Fruit fly (Drosophila melanogaster) whole organism, adult: ENCODE data around the gene gkt.
A peak's percentile ranks its signal among the peaks of the same experiment; 100 is the strongest.

Experiments
- CG11617 ChIP-seq: fragments of 200-800 bp; sonication (Bioruptor generic); optimal IDR thresholded peaks from 2 replicates; lab custom pipeline; 2017; ENCODE audit warnings: mild to moderate bottlenecking, missing biosample characterization, missing genetic modification reagents, missing genetic modification characterization
- CG12768 ChIP-seq: fragments of 200-800 bp; sonication (Bioruptor generic); optimal IDR thresholded peaks from 2 replicates; lab custom pipeline; 2017; ENCODE audit warnings: missing biosample characterization, missing genetic modification characterization, mild to moderate bottlenecking, moderate library complexity, missing genetic modification reagents
- CG14711 ChIP-seq: fragments of 200-800 bp; sonication (Bioruptor generic); optimal IDR thresholded peaks from 2 replicates; lab custom pipeline; 2018; ENCODE audit warnings: missing biosample characterization, mild to moderate bottlenecking, missing genetic modification characterization, moderate library complexity
- CG1620 ChIP-seq: fragments of 200-800 bp; sonication (Bioruptor generic); optimal IDR thresholded peaks from 2 replicates; lab custom pipeline; 2016; ENCODE audit warnings: missing biosample characterization, missing genetic modification characterization
- CG33017 ChIP-seq: fragments of 200-800 bp; sonication (Bioruptor generic); optimal IDR thresholded peaks from 2 replicates; lab custom pipeline; 2018; ENCODE audit warnings: missing biosample characterization, mild to moderate bottlenecking, missing genetic modification characterization, moderate library complexity
- CG5204 ChIP-seq: fragments of 200-800 bp; sonication (Bioruptor generic); optimal IDR thresholded peaks from 2 replicates; lab custom pipeline; 2016; ENCODE audit warnings: missing biosample characterization, missing genetic modification characterization
- CG7045 ChIP-seq: fragments of 200-800 bp; sonication (Bioruptor generic); optimal IDR thresholded peaks from 2 replicates; lab custom pipeline; 2017; ENCODE audit warnings: missing biosample characterization, mild to moderate bottlenecking, missing genetic modification characterization
- CG7101 ChIP-seq: fragments of 200-800 bp; sonication (Bioruptor generic); optimal IDR thresholded peaks from 2 replicates; lab custom pipeline; 2018; ENCODE audit warnings: missing biosample characterization, mild to moderate bottlenecking, missing genetic modification characterization, moderate library complexity
- Clk ChIP-seq: fragments of 200-800 bp; sonication (Bioruptor generic); optimal IDR thresholded peaks from 2 replicates; lab custom pipeline; 2017; ENCODE audit warnings: missing biosample characterization, missing genetic modification characterization
- Crg-1 ChIP-seq: fragments of 200-800 bp; sonication (Bioruptor generic); optimal IDR thresholded peaks from 2 replicates; lab custom pipeline; 2016; ENCODE audit warnings: missing biosample characterization, missing genetic modification characterization
- Hr96 ChIP-seq: fragments of 200-800 bp; sonication (Bioruptor generic); optimal IDR thresholded peaks from 2 replicates; lab custom pipeline; 2016; ENCODE audit warnings: missing biosample characterization, missing genetic modification characterization
- Mnt ChIP-seq: fragments of 200-800 bp; sonication (Bioruptor generic); optimal IDR thresholded peaks from 2 replicates; lab custom pipeline; 2016; ENCODE audit warnings: missing biosample characterization, mild to moderate bottlenecking, missing genetic modification characterization
- bab1 ChIP-seq: fragments of 200-800 bp; sonication (Bioruptor generic); optimal IDR thresholded peaks from 3 replicates; lab custom pipeline; 2019; ENCODE audit warnings: missing biosample characterization, mild to moderate bottlenecking, missing genetic modification characterization, moderate library complexity
- cic ChIP-seq: fragments of 200-800 bp; sonication (Bioruptor generic); optimal IDR thresholded peaks from 2 replicates; lab custom pipeline; 2017; ENCODE audit warnings: missing biosample characterization, mild to moderate bottlenecking, missing genetic modification characterization, moderate library complexity
- cnc ChIP-seq, 2 experiments: fragments of >200 bp; optimal IDR thresholded peaks; 2 replicates each; lab custom pipeline; 2017
- kay ChIP-seq: fragments of 200-800 bp; sonication (Bioruptor generic); peaks from one replicate; lab custom pipeline; 2016; ENCODE audit warnings: missing biosample characterization, missing genetic modification characterization, borderline replicate concordance
- ovo ChIP-seq: fragments of 200-800 bp; sonication (Bioruptor generic); optimal IDR thresholded peaks from 2 replicates; lab custom pipeline; 2016; ENCODE audit warnings: missing biosample characterization, missing genetic modification characterization
- pad ChIP-seq: fragments of 200-800 bp; sonication (Bioruptor generic); optimal IDR thresholded peaks from 3 replicates; lab custom pipeline; 2017; ENCODE audit warnings: missing biosample characterization, missing genetic modification characterization, mild to moderate bottlenecking, moderate library complexity, missing genetic modification reagents
- tj ChIP-seq: fragments of 200-800 bp; sonication (Bioruptor generic); optimal IDR thresholded peaks from 3 replicates; lab custom pipeline; 2017; ENCODE audit warnings: missing biosample characterization, mild to moderate bottlenecking, missing genetic modification characterization, moderate library complexity
- toe ChIP-seq: fragments of 200-800 bp; sonication (Bioruptor generic); optimal IDR thresholded peaks from 2 replicates; lab custom pipeline; 2016; ENCODE audit warnings: missing biosample characterization, missing genetic modification characterization

Gene gkt

dm6 chr2L:3121745-3122144, 38.0 kb upstream of the gkt start:
- TF ChIP-seq bab1 (GFP tag; lab: Kevin White, UChicago) (no peak), CG7101 (tag; lab: Kevin White, UChicago) (no peak), cic (GFP tag; lab: Kevin White, UChicago) (no peak), CG33017 (tag; lab: Kevin White, UChicago) (no peak), Mnt (no peak), CG14711 (tag; lab: Kevin White, UChicago) (no peak), ovo (no peak), Clk (GFP tag; lab: Kevin White, UChicago) (no peak), CG11617 (no peak), kay (no peak), tj (no peak), Hr96 (GFP tag; lab: Kevin White, UChicago) (no peak), CG1620 (GFP tag; lab: Kevin White, UChicago) (no peak), Crg-1 (no peak), cnc (optimal IDR thresholded peaks at IDR 0.05; lab: Kevin White, UChicago) (no peak), CG7045 (no peak), CG5204 (no peak), CG12768 (GFP tag; lab: Kevin White, UChicago) (no peak), toe (GFP tag; lab: Kevin White, UChicago) (no peak)

DNA sequence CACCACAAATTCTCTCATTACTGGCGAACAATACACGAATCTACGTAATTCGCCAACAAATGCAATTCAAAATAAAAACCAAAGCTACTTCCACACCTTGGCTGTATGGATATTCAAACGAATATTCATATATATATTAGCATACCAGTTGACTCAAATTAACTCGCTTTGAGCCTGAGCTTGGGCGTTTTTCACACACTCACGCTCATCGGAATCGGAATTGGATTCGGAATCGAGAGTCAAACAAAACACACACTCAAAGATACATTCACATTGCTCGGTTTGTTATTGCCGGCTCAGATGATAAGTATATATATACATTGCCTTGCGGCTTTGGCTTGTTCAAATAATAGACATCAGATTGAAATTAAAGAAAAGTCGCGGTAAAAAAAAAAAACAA, 37.5 kb upstream of the gkt start:
- TF ChIP-seq CG33017 (tag; lab: Kevin White, UChicago) (no peak), Hr96 (GFP tag; lab: Kevin White, UChicago) (no peak), Clk (GFP tag; lab: Kevin White, UChicago) (no peak), pad (GFP tag; lab: Kevin White, UChicago) (no peak), CG14711 (tag; lab: Kevin White, UChicago) (no peak), Crg-1 (no peak), CG7045 (no peak), CG1620 (GFP tag; lab: Kevin White, UChicago) (no peak), cnc (optimal IDR thresholded peaks at IDR 0.05; lab: Kevin White, UChicago) (no peak)

DNA sequence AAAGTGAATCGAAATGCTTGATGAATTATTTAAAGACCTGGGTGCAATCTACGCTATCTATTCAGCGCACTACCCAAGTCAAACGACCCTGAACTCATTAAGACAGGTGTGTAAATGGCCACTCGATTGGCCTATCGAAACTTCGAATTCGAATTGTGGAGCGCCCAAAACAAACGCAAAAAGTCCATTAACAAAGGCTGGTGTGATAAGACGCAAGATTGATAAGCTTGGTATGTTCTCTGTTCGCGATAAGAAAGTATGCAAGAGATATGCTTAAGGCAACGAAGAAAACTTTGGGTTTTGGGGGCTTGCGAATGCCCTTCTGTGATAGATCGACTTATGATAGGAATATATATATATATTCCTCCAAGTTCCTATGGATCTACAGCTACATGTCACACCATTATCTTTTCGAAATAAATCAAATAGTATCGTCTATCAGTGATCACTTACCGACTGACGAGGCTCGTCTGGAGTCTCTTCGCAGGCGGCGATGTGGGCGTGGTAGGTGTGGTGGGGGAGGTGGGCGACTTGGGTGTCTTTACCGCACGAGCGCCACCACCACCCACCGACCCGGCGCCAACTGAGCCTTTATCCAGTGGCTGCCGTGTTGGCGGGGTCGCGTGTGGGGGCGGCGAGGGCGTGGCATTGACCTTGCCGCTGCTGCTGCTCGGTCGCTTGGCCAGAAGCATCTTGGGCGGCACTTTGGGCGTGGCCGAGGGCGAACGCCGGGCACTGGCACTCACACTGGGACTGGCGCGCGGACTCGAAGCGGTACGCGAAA, 36.0 kb upstream of the gkt start:
- TF ChIP-seq ovo (no peak), bab1 (GFP tag; lab: Kevin White, UChicago) (no peak), pad (GFP tag; lab: Kevin White, UChicago) (no peak), CG11617 (no peak), CG7101 (tag; lab: Kevin White, UChicago) (no peak), CG7045 (no peak), CG5204 (no peak), Clk (GFP tag; lab: Kevin White, UChicago) (no peak), kay (no peak)

DNA sequence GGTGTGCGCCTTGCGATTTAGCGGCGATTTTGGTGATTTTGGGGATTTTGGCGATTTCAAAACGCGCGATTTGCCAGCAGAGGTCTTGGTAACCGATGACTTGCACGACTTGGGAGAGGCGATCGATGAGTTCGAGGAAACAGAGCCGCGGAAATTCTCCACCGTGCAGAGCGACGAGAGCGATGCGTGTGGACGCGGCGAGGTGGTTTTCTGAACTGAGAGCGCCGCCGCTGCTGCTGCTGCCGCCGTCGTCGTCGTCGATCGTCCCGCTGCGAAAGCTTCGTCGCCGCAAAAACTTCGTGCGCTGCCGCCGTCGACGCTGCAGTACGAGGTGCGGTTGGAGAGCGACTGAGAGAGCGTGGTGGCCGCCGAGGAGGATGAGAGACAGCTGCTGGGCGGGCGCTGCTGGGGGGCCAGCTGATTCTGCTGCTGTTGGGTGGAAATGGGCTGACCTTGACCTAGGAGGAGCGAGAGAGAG, 35.2 kb upstream of the gkt start:
- peak; percentile 21 for TF ChIP-seq tj
- TF ChIP-seq CG1620 (GFP tag; lab: Kevin White, UChicago), result no peak
- TF ChIP-seq cnc (optimal IDR thresholded peaks at IDR 0.05; lab: Kevin White, UChicago), result peak in 1 of 2 experiments; percentile 18

- no peak for TF ChIP-seq Clk (GFP tag; lab: Kevin White, UChicago)
- no peak for TF ChIP-seq CG7101 (tag; lab: Kevin White, UChicago)
- TF ChIP-seq Mnt, result no peak
- TF ChIP-seq ovo, result no peak
- TF ChIP-seq CG14711 (tag; lab: Kevin White, UChicago), result no peak
- TF ChIP-seq cic (GFP tag; lab: Kevin White, UChicago), result no peak
These were observed 31.9 kb upstream of the gkt start for dm6 chr2L:3127813-3128212.

- TF ChIP-seq CG14711 (tag; lab: Kevin White, UChicago) (no peak), tj (no peak), pad (GFP tag; lab: Kevin White, UChicago) (no peak), CG11617 (no peak), CG7101 (tag; lab: Kevin White, UChicago) (no peak), CG12768 (GFP tag; lab: Kevin White, UChicago) (no peak), CG33017 (tag; lab: Kevin White, UChicago) (no peak), CG5204 (no peak), cnc (optimal IDR thresholded peaks at IDR 0.05; lab: Kevin White, UChicago) (no peak), kay (no peak), toe (GFP tag; lab: Kevin White, UChicago) (no peak), Clk (GFP tag; lab: Kevin White, UChicago) (no peak)
These were observed 31.4 kb upstream of the gkt start, which contains the start of gene CG15403 for dm6 chr2L:3128335-3128734. TSS of gene CG15403 (plus strand) at chr2L:3128635.

dm6 chr2L:3130417-3130816, 29.3 kb upstream of the gkt start:
- TF ChIP-seq CG33017 (tag; lab: Kevin White, UChicago) (no peak), Hr96 (GFP tag; lab: Kevin White, UChicago) (no peak), cnc (optimal IDR thresholded peaks at IDR 0.05; lab: Kevin White, UChicago) (no peak), ovo (no peak), CG5204 (no peak), Clk (GFP tag; lab: Kevin White, UChicago) (no peak), CG7045 (no peak), CG14711 (tag; lab: Kevin White, UChicago) (no peak), pad (GFP tag; lab: Kevin White, UChicago) (no peak), Crg-1 (no peak)
